Fruit fly (Drosophila melanogaster): ENCODE results near the gene Psf1.

DNA sequence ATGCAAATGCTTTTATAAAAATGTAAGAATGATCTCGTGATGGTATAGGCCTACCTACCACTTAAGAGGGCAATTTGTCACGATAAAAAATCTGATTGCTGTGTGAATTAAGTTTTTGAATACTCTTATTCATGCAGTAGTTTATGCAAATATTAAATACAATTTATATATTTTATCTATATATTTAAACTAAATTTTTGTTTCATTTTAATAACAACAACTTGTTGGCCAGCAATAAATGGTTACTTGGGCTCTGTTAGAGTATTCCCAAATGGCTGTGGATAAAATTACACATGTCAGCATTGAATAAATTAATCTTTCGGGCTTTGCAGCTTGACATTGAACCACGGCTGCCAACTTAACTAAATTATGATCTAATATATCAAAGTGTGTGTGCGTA, 11.1 kb upstream of the Psf1 start:
- no peak for TF ChIP-seq CG8478 (optimal IDR thresholded peaks at IDR 0.05)
- TF ChIP-seq CTCF (optimal IDR thresholded peaks at IDR 0.05), result no peak

Measured in S2 (cell line).